Fruit fly (Drosophila melanogaster): ENCODE measurements around the gene Npc2c.

Npc2c gene

DNA sequence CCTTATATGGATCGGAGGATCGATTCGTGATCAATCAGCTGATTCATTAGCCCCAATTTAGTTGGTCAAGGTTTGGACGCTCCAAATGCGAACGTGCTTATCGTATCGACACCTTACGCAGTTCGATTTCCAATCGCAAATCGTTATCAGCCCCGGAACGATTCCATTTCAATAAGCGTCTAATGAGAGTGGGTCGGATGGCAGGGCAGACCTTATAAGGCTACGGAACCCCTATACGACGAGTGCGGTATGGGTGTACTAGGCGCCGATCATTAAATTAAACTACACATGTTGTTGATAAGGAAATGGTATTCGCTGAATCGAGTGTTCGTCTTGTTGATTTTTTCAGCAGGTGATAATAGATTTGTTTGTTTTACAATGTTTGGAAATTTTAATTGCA lies 24.3 kb upstream of the Npc2c start (continued):
- TF ChIP-seq Atf3 (GFP tag; optimal IDR thresholded peaks at IDR 0.05) (no peak), NfI (GFP tag; optimal IDR thresholded peaks at IDR 0.05) (no peak), CG14441 (GFP tag; IDR thresholded peaks at IDR 0.05) (no peak), Fer2 (tag; optimal IDR thresholded peaks at IDR 0.05) (no peak), CG7963 (GFP tag; IDR thresholded peaks at IDR 0.05; ENCODE audit: partially characterized antibody) (no peak), Doc3 (GFP tag; IDR thresholded peaks at IDR 0.05; ENCODE audit: partially characterized antibody) (no peak), stwl (tag; optimal IDR thresholded peaks at IDR 0.05) (no peak), CG11398 (GFP tag; optimal IDR thresholded peaks at IDR 0.05) (no peak), CG1529 (GFP tag; optimal IDR thresholded peaks at IDR 0.05) (no peak), CG34376 (GFP tag; optimal IDR thresholded peaks at IDR 0.05) (peak; percentile 67), CG6854 (GFP tag; optimal IDR thresholded peaks at IDR 0.05) (no peak), ash1 (GFP tag; optimal IDR thresholded peaks at IDR 0.05) (no peak), en (GFP tag; optimal IDR thresholded peaks at IDR 0.05) (no peak), tup (GFP tag; optimal IDR thresholded peaks at IDR 0.05) (no peak), NC2β (GFP tag; optimal IDR thresholded peaks at IDR 0.05) (no peak), sna (GFP tag; IDR thresholded peaks at IDR 0.05; ENCODE audit: partially characterized antibody) (no peak), abd-A (tag; optimal IDR thresholded peaks at IDR 0.05) (no peak), CG17568 (GFP tag; optimal IDR thresholded peaks at IDR 0.05) (no peak), Eip74EF (GFP tag; optimal IDR thresholded peaks at IDR 0.05) (peak in 1 of 2 experiments; percentile 63), CG1602 (GFP tag; optimal IDR thresholded peaks at IDR 0.05) (no peak), Dek (tag; optimal IDR thresholded peaks at IDR 0.05) (no peak), CG10267 (tag; optimal IDR thresholded peaks at IDR 0.05) (no peak), H15 (GFP tag; IDR thresholded peaks at IDR 0.05) (no peak), D19B (GFP tag; optimal IDR thresholded peaks at IDR 0.05) (no peak), BEAF-32 (GFP tag; optimal IDR thresholded peaks at IDR 0.05) (no peak), Gsc (GFP tag; IDR thresholded peaks at IDR 0.05) (no peak), p53 (GFP tag; optimal IDR thresholded peaks at IDR 0.05) (no peak), CG34224 (GFP tag; IDR thresholded peaks at IDR 0.05; ENCODE audit: partially characterized antibody) (no peak), CG15601 (tag; optimal IDR thresholded peaks at IDR 0.05) (no peak), HHEX (GFP tag; optimal IDR thresholded peaks at IDR 0.05) (no peak), tap (tag; optimal IDR thresholded peaks at IDR 0.05) (no peak), grau (tag; optimal IDR thresholded peaks at IDR 0.05) (no peak), gfzf (GFP tag; optimal IDR thresholded peaks at IDR 0.05) (no peak), CG11247 (GFP tag; IDR thresholded peaks at IDR 0.05) (no peak), Med (GFP tag) (peak; percentile 36), Fer1 (GFP tag; optimal IDR thresholded peaks at IDR 0.05) (no peak), zen (tag; optimal IDR thresholded peaks at IDR 0.05) (no peak), CG10979 (tag; optimal IDR thresholded peaks at IDR 0.05) (no peak), CG12659 (GFP tag; optimal IDR thresholded peaks at IDR 0.05) (no peak), ara (GFP tag; IDR thresholded peaks at IDR 0.05) (no peak), CG13424 (tag; optimal IDR thresholded peaks at IDR 0.05) (no peak), vnd (GFP tag; IDR thresholded peaks at IDR 0.05; ENCODE audit: partially characterized antibody) (no peak), CG3726 (GFP tag; IDR thresholded peaks at IDR 0.05) (no peak), CG11456 (GFP tag; IDR thresholded peaks at IDR 0.05) (no peak), CG14860 (GFP tag; IDR thresholded peaks at IDR 0.05; ENCODE audit: partially characterized antibody) (no peak), BtbVII (GFP tag; optimal IDR thresholded peaks at IDR 0.05) (no peak), CG8359 (GFP tag; optimal IDR thresholded peaks at IDR 0.05; ENCODE audit: borderline replicate concordance) (no peak), Awh (GFP tag; IDR thresholded peaks at IDR 0.05) (0 out of 2 replicates have a peak, but pooled peaks have one; percentile 36), esg (GFP tag; conservative IDR thresholded peaks at IDR 0.05) (no peak), sr (GFP tag; IDR thresholded peaks at IDR 0.05) (no peak)

All from whole organism, embryonic.